Worm (Caenorhabditis elegans): ENCODE data around the gene elks-1.
A peak's percentile ranks its signal among the peaks of the same experiment; 100 is the strongest.

elks-1 gene

ce11 chrIV:3293800-3294493 lies 55.9 kb downstream of the elks-1 start:
- no peak for TF ChIP-seq nhr-41 (GFP tag; IDR thresholded peaks at IDR 0.05)
- TF ChIP-seq snpc-1.2 (GFP tag; IDR thresholded peaks at IDR 0.05), result no peak
- no peak for TF ChIP-seq F44E2.7 (GFP tag; IDR thresholded peaks at IDR 0.05)
- TF ChIP-seq rbr-2 (tag; optimal IDR thresholded peaks at IDR 0.05), result no peak
- TF ChIP-seq hlh-30 (tag; optimal IDR thresholded peaks at IDR 0.05; ENCODE audit: insufficient read depth), result peak; percentile 20
- TF ChIP-seq nhr-28 (tag; optimal IDR thresholded peaks at IDR 0.05), result no peak
- TF ChIP-seq Y5F2A.4 (GFP tag; optimal IDR thresholded peaks at IDR 0.05), result no peak
- TF ChIP-seq set-16 (GFP tag; IDR thresholded peaks at IDR 0.05), result peak; percentile 31; the same call in 1 of the 2 replicates

Measured in whole organism, L4 larva.